Fruit fly (Drosophila melanogaster): ENCODE measurements around the gene CG11317.
A peak's percentile ranks its signal among the peaks of the same experiment; 100 is the strongest.

CG11317 gene

DNA sequence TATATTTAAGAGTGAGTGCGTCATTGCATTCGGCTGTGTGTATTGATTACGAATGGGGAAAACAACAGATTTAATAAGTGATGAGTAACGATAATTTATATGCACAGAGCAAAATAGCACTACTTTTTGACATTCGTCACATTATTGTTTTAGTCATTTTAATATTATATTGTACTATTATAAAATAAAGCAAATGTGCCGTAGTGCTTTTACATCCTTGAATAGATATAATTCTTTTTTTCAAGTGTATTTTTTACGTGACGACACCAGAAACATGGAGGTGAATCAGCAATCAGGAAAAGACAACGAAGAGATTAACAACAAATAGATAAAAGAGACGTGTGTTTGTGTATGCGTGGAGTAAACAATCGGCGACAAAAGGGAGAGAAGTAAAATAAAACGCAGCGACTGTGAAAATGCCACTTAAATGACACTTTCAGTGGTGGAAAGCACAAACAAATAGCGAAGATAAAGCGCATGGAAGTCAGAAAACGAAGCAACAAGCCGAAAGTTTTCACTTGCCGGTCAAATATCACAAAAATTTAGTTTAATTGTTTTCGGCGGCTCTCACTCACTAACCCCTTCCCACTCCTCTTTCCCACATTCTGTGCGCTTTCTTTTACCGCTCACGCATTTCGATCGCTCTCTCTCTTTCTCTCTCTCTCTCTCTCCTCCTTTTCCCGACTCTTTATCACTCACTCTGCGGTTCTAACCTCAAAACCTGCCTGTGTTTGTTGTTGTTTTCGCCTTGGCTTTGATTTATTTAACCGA is 37.9 kb downstream of the CG11317 start (continued):
- TF ChIP-seq dmrt99B (tag; optimal IDR thresholded peaks at IDR 0.05), result peak; percentile 94
- peak; percentile 69 for TF ChIP-seq CG1233 (GFP tag; optimal IDR thresholded peaks at IDR 0.05)
- peak; percentile 70 for TF ChIP-seq Fer1 (GFP tag; optimal IDR thresholded peaks at IDR 0.05)
- TF ChIP-seq CG13424 (tag; optimal IDR thresholded peaks at IDR 0.05), result peak; percentile 82
- TF ChIP-seq CG15011 (GFP tag; optimal IDR thresholded peaks at IDR 0.05), result peak; percentile 77
- TF ChIP-seq ewg (GFP tag; optimal IDR thresholded peaks at IDR 0.05), result peak; percentile 68
- no peak for TF ChIP-seq CG13624 (GFP tag; optimal IDR thresholded peaks at IDR 0.05)
- peak; percentile 27; the same call in 1 of the 2 replicates for TF ChIP-seq E2f1 (GFP tag; IDR thresholded peaks at IDR 0.05)
- TF ChIP-seq CG18262 (tag; optimal IDR thresholded peaks at IDR 0.05), result peak; percentile 92
- TF ChIP-seq CG18476 (GFP tag; optimal IDR thresholded peaks at IDR 0.05), result peak; percentile 49
- no peak for TF ChIP-seq jumu (GFP tag; optimal IDR thresholded peaks at IDR 0.05)
- TF ChIP-seq CG11398 (GFP tag; optimal IDR thresholded peaks at IDR 0.05), result no peak
- TF ChIP-seq pzg (GFP tag; optimal IDR thresholded peaks at IDR 0.05), result no peak
- no peak for TF ChIP-seq insv (GFP tag; optimal IDR thresholded peaks at IDR 0.05)
- peak; percentile 88 for TF ChIP-seq Xrp1 (GFP tag; IDR thresholded peaks at IDR 0.05)
- TF ChIP-seq Doc2 (GFP tag; IDR thresholded peaks at IDR 0.05), result peak; percentile 21; the same call in 1 of the 2 replicates
- TF ChIP-seq grn (GFP tag; optimal IDR thresholded peaks at IDR 0.05), result peak; percentile 67
- peak; percentile 71 for TF ChIP-seq Chrac-16 (GFP tag; optimal IDR thresholded peaks at IDR 0.05)
- TF ChIP-seq zf30C (GFP tag; optimal IDR thresholded peaks at IDR 0.05), result peak; percentile 56
- TF ChIP-seq HmgD (GFP tag; optimal IDR thresholded peaks at IDR 0.05), result peak; percentile 19
- TF ChIP-seq CG7271 (tag; optimal IDR thresholded peaks at IDR 0.05), result peak; percentile 46
- TF ChIP-seq mld (GFP tag; IDR thresholded peaks at IDR 0.05; ENCODE audit: partially characterized antibody), result no peak
- TF ChIP-seq fd64A (GFP tag; optimal IDR thresholded peaks at IDR 0.05), result peak; percentile 81
- TF ChIP-seq B-H2 (GFP tag; optimal IDR thresholded peaks at IDR 0.05), result peak; percentile 17
- TF ChIP-seq CG7357 (GFP tag; IDR thresholded peaks at IDR 0.05), result peak; percentile 61; the same call in 2 of the 3 replicates
- TF ChIP-seq Stat92E (GFP tag; optimal IDR thresholded peaks at IDR 0.05), result peak in 1 of 3 experiments; percentile 50
- TF ChIP-seq CG33557 (GFP tag; optimal IDR thresholded peaks at IDR 0.05), result peak; percentile 67
- TF ChIP-seq CG6272 (GFP tag; IDR thresholded peaks at IDR 0.05), result peak; percentile 23; the same call in 1 of the 2 replicates
- peak; percentile 30 for TF ChIP-seq CrebB (tag; optimal IDR thresholded peaks at IDR 0.05)
- no peak for TF ChIP-seq unc-4 (GFP tag; IDR thresholded peaks at IDR 0.05; ENCODE audit: partially characterized antibody)
- TF ChIP-seq sens (GFP tag), result peak; percentile 71
- TF ChIP-seq ems (GFP tag; optimal IDR thresholded peaks at IDR 0.05), result peak; percentile 8
- peak; percentile 71 for TF ChIP-seq CG15696 (tag; optimal IDR thresholded peaks at IDR 0.05)
- TF ChIP-seq slbo (GFP tag; IDR thresholded peaks at IDR 0.05), result peak; percentile 84
- no peak for TF ChIP-seq ERR (GFP tag; optimal IDR thresholded peaks at IDR 0.05)
- peak; percentile 86 for TF ChIP-seq CG6689 (GFP tag; IDR thresholded peaks at IDR 0.05)
- peak; percentile 74 for TF ChIP-seq org-1 (GFP tag; optimal IDR thresholded peaks at IDR 0.05)
- peak; percentile 19 for TF ChIP-seq CG3838 (GFP tag; optimal IDR thresholded peaks at IDR 0.05)
- TF ChIP-seq peb (GFP tag; IDR thresholded peaks at IDR 0.05), result peak; percentile 51
- no peak for TF ChIP-seq Dip2 (GFP tag; IDR thresholded peaks at IDR 0.05)
- peak; percentile 59 for TF ChIP-seq CG8290 (GFP tag; optimal IDR thresholded peaks at IDR 0.05)
- TF ChIP-seq CG8290 (tag; optimal IDR thresholded peaks at IDR 0.05), result peak in 1 of 2 experiments; percentile 18
- no peak for TF ChIP-seq btn (GFP tag; optimal IDR thresholded peaks at IDR 0.05)
- no peak for TF ChIP-seq pita (GFP tag; optimal IDR thresholded peaks at IDR 0.05)
- peak; percentile 53 for TF ChIP-seq CG14441 (GFP tag; IDR thresholded peaks at IDR 0.05)
- no peak for TF ChIP-seq p53 (GFP tag; optimal IDR thresholded peaks at IDR 0.05)
- no peak for TF ChIP-seq chinmo (GFP tag; IDR thresholded peaks at IDR 0.05; ENCODE audit: partially characterized antibody)
- peak; percentile 63 for TF ChIP-seq kah (GFP tag; optimal IDR thresholded peaks at IDR 0.05)
- TF ChIP-seq CG32772 (GFP tag; IDR thresholded peaks at IDR 0.05), result peak; percentile 81
- TF ChIP-seq CG30431 (GFP tag; optimal IDR thresholded peaks at IDR 0.05), result peak; percentile 67
